Fruit fly (Drosophila melanogaster) whole organism, adult: ENCODE results near the gene Gpdh3.

Experiments used
- CG11617 ChIP-seq: fragments of 200-800 bp; sonication (Bioruptor generic); optimal IDR thresholded peaks from 2 replicates; lab custom pipeline; 2017; ENCODE audit warnings: mild to moderate bottlenecking, missing biosample characterization, missing genetic modification reagents, missing genetic modification characterization
- CG12768 ChIP-seq: fragments of 200-800 bp; sonication (Bioruptor generic); optimal IDR thresholded peaks from 2 replicates; lab custom pipeline; 2017; ENCODE audit warnings: missing biosample characterization, missing genetic modification characterization, mild to moderate bottlenecking, moderate library complexity, missing genetic modification reagents
- CG14711 ChIP-seq: fragments of 200-800 bp; sonication (Bioruptor generic); optimal IDR thresholded peaks from 2 replicates; lab custom pipeline; 2018; ENCODE audit warnings: missing biosample characterization, mild to moderate bottlenecking, missing genetic modification characterization, moderate library complexity
- CG1620 ChIP-seq: fragments of 200-800 bp; sonication (Bioruptor generic); optimal IDR thresholded peaks from 2 replicates; lab custom pipeline; 2016; ENCODE audit warnings: missing biosample characterization, missing genetic modification characterization
- CG33017 ChIP-seq: fragments of 200-800 bp; sonication (Bioruptor generic); optimal IDR thresholded peaks from 2 replicates; lab custom pipeline; 2018; ENCODE audit warnings: missing biosample characterization, mild to moderate bottlenecking, missing genetic modification characterization, moderate library complexity
- CG5204 ChIP-seq: fragments of 200-800 bp; sonication (Bioruptor generic); optimal IDR thresholded peaks from 2 replicates; lab custom pipeline; 2016; ENCODE audit warnings: missing biosample characterization, missing genetic modification characterization
- CG7045 ChIP-seq: fragments of 200-800 bp; sonication (Bioruptor generic); optimal IDR thresholded peaks from 2 replicates; lab custom pipeline; 2017; ENCODE audit warnings: missing biosample characterization, mild to moderate bottlenecking, missing genetic modification characterization
- CG7101 ChIP-seq: fragments of 200-800 bp; sonication (Bioruptor generic); optimal IDR thresholded peaks from 2 replicates; lab custom pipeline; 2018; ENCODE audit warnings: missing biosample characterization, mild to moderate bottlenecking, missing genetic modification characterization, moderate library complexity
- Clk ChIP-seq: fragments of 200-800 bp; sonication (Bioruptor generic); optimal IDR thresholded peaks from 2 replicates; lab custom pipeline; 2017; ENCODE audit warnings: missing biosample characterization, missing genetic modification characterization
- Crg-1 ChIP-seq: fragments of 200-800 bp; sonication (Bioruptor generic); optimal IDR thresholded peaks from 2 replicates; lab custom pipeline; 2016; ENCODE audit warnings: missing biosample characterization, missing genetic modification characterization
- Hr96 ChIP-seq: fragments of 200-800 bp; sonication (Bioruptor generic); optimal IDR thresholded peaks from 2 replicates; lab custom pipeline; 2016; ENCODE audit warnings: missing biosample characterization, missing genetic modification characterization
- Mnt ChIP-seq: fragments of 200-800 bp; sonication (Bioruptor generic); optimal IDR thresholded peaks from 2 replicates; lab custom pipeline; 2016; ENCODE audit warnings: missing biosample characterization, mild to moderate bottlenecking, missing genetic modification characterization
- bab1 ChIP-seq: fragments of 200-800 bp; sonication (Bioruptor generic); optimal IDR thresholded peaks from 3 replicates; lab custom pipeline; 2019; ENCODE audit warnings: missing biosample characterization, mild to moderate bottlenecking, missing genetic modification characterization, moderate library complexity
- cic ChIP-seq: fragments of 200-800 bp; sonication (Bioruptor generic); optimal IDR thresholded peaks from 2 replicates; lab custom pipeline; 2017; ENCODE audit warnings: missing biosample characterization, mild to moderate bottlenecking, missing genetic modification characterization, moderate library complexity
- cnc ChIP-seq, 2 experiments: fragments of >200 bp; optimal IDR thresholded peaks; 2 replicates each; lab custom pipeline; 2017
- kay ChIP-seq: fragments of 200-800 bp; sonication (Bioruptor generic); peaks from one replicate; lab custom pipeline; 2016; ENCODE audit warnings: missing biosample characterization, missing genetic modification characterization, borderline replicate concordance
- ovo ChIP-seq: fragments of 200-800 bp; sonication (Bioruptor generic); optimal IDR thresholded peaks from 2 replicates; lab custom pipeline; 2016; ENCODE audit warnings: missing biosample characterization, missing genetic modification characterization
- pad ChIP-seq: fragments of 200-800 bp; sonication (Bioruptor generic); optimal IDR thresholded peaks from 3 replicates; lab custom pipeline; 2017; ENCODE audit warnings: missing biosample characterization, missing genetic modification characterization, mild to moderate bottlenecking, moderate library complexity, missing genetic modification reagents
- tj ChIP-seq: fragments of 200-800 bp; sonication (Bioruptor generic); optimal IDR thresholded peaks from 3 replicates; lab custom pipeline; 2017; ENCODE audit warnings: missing biosample characterization, mild to moderate bottlenecking, missing genetic modification characterization, moderate library complexity
- toe ChIP-seq: fragments of 200-800 bp; sonication (Bioruptor generic); optimal IDR thresholded peaks from 2 replicates; lab custom pipeline; 2016; ENCODE audit warnings: missing biosample characterization, missing genetic modification characterization

The Gpdh3 gene

dm6 chr3R:22379942-22380341 lies 1.9 kb upstream of the Gpdh3 start, which contains the start of gene CG34149:
Gene CG34149, plus strand, starts transcription at chr3R:22380128.
- TF ChIP-seq pad (GFP tag; lab: Kevin White, UChicago) = no peak
- no peak for TF ChIP-seq ovo (GFP tag; lab: Kevin White, UChicago)
- no peak for TF ChIP-seq CG33017 (tag; lab: Kevin White, UChicago)
- no peak for TF ChIP-seq cnc (optimal IDR thresholded peaks at IDR 0.05; lab: Kevin White, UChicago)
- no peak for TF ChIP-seq toe (GFP tag; lab: Kevin White, UChicago)
- TF ChIP-seq CG12768 (GFP tag; lab: Kevin White, UChicago) = no peak
- TF ChIP-seq cic (GFP tag; lab: Kevin White, UChicago) = no peak
- no peak for TF ChIP-seq Mnt

DNA sequence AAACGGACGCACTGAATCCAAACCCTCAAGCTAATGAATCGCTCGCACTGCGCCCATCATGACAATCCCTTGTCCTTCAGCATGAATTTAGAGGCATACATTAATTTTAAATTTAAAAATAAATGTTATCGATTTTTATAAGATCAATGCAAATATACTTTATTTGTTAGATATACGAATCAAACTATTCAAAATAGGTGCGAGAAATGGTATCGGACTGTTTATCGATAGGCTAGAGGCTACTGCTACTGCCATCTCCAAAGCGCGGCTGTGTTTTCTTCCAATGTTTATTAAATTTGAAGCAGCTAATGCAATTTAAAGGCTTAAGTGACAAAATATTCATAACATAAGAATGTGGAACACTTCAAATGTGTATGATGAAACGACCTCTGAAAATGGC lies 758 bp upstream of the Gpdh3 start, which contains the start of gene CG43342:
Gene CG43342, plus strand, starts transcription at position 264 of the 400 bp plus-strand sequence.
- TF ChIP-seq CG33017 (tag; lab: Kevin White, UChicago) (no peak), CG7101 (tag; lab: Kevin White, UChicago) (peak; percentile 67)

dm6 chr3R:22389614-22390013 lies 7.8 kb downstream of the Gpdh3 start, which contains the start of the genes CAH8 and CG7059:
Gene CAH8, minus strand, starts transcription at chr3R:22389714.
Gene CG7059, plus strand, starts transcription at chr3R:22389780.
- TF ChIP-seq Mnt (no peak), CG33017 (tag; lab: Kevin White, UChicago) (no peak), CG12768 (GFP tag; lab: Kevin White, UChicago) (no peak), CG5204 (GFP tag; lab: Kevin White, UChicago) (no peak), Clk (no peak), kay (no peak), pad (GFP tag; lab: Kevin White, UChicago) (no peak), CG1620 (GFP tag; lab: Kevin White, UChicago) (no peak), cnc (optimal IDR thresholded peaks at IDR 0.05; lab: Kevin White, UChicago) (no peak), Crg-1 (no peak), CG7101 (tag; lab: Kevin White, UChicago) (no peak), tj (no peak)

DNA sequence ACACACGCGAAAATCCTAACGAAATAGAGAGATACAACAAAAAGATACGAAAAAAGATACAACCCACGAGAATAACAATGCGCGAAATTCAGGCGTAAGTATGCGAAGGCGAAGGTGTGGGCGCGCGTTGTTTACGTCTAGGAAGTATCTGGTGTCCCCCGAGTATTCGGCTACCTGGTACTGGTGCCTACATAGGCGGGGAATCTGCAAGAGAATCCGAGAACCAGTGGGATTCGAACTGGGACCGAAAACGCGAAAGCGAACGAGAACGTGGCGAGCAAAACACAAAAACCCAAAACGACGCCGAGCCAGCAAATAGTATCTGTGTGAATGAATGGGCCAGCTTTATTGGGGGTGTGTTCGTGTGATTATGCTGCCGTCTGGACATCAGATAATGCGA lies 8.3 kb downstream of the Gpdh3 start:
- TF ChIP-seq Crg-1 (no peak), tj (peak; percentile 53)

DNA sequence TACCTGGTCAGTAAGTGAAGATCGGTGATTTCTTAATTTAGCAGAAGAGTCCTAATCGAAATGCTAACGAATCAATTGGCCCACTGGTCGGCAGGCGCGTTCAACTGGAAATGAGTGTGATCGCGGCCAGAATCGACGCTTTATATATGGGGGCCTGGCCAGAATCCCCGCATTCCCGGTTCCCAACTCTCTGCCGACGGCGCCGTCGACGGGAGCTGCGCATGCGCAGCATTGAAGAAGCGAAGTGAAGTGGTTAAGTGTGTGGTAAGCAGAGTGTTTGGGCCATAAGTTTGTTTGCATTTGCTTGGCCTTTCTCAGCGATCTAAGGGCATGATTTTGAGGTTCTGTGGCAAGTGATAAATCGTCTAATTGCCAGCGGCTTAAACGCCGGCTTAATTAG lies 12.2 kb downstream of the Gpdh3 start, which contains the start of gene CG13857:
Gene CG13857, minus strand, starts transcription at position 101 of the 400 bp plus-strand sequence.
- TF ChIP-seq CG11617 (GFP tag; lab: Kevin White, UChicago) = no peak
- TF ChIP-seq CG7045 (GFP tag; lab: Kevin White, UChicago) = no peak
- no peak for TF ChIP-seq cnc (optimal IDR thresholded peaks at IDR 0.05; lab: Kevin White, UChicago)
- no peak for TF ChIP-seq kay
- no peak for TF ChIP-seq cic (GFP tag; lab: Kevin White, UChicago)
- TF ChIP-seq Hr96 = no peak
- no peak for TF ChIP-seq CG1620 (GFP tag; lab: Kevin White, UChicago)
- no peak for TF ChIP-seq Crg-1

DNA sequence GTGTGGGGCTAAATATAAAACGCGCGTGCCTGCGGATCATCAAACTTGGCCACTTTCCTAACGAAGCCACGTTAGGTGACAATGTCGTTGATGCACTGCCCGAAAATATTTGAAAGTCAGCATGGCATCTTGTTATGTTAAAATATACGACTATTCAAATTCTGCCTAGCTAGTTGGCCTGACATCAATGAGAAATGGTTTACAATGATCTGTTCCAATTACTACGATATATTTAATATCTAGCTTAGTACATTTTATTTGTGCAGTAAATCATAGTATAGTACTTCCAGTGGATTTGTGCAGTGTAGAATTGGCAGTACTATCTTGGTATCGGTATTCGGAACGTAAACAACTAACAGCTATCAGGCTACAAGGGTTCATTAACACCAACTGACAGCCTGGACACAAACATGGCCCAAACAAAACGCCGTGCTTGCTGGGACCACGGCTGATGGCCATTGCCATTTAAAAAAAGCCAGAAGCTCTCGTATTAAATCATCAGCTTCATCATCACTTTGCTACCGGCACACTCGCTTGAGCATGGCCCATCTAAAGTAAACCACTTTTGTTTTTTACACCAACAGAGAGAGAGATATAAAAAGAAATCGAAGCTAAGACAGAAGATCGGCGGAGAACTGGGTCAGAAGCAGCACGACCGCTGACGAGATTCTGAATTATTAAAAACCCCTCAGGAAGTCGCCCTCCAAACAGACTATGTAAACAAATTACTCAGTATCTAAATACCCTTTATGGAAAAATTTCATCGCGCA lies 13.8 kb downstream of the Gpdh3 start:
- no peak for TF ChIP-seq cnc (optimal IDR thresholded peaks at IDR 0.05; lab: Kevin White, UChicago)
- no peak for TF ChIP-seq ovo (GFP tag; lab: Kevin White, UChicago)
- no peak for TF ChIP-seq CG5204 (GFP tag; lab: Kevin White, UChicago)
- no peak for TF ChIP-seq CG12768 (GFP tag; lab: Kevin White, UChicago)
- TF ChIP-seq Clk = no peak
- no peak for TF ChIP-seq CG14711 (tag; lab: Kevin White, UChicago)
- no peak for TF ChIP-seq toe (GFP tag; lab: Kevin White, UChicago)
- TF ChIP-seq Hr96 = no peak

- TF ChIP-seq CG7101 (tag; lab: Kevin White, UChicago) = no peak
- no peak for TF ChIP-seq CG5204 (GFP tag; lab: Kevin White, UChicago)
- no peak for TF ChIP-seq CG11617 (GFP tag; lab: Kevin White, UChicago)
- no peak for TF ChIP-seq CG33017 (tag; lab: Kevin White, UChicago)
- no peak for TF ChIP-seq CG1620 (GFP tag; lab: Kevin White, UChicago)
- TF ChIP-seq tj = no peak
- TF ChIP-seq ovo (GFP tag; lab: Kevin White, UChicago) = no peak
- TF ChIP-seq Mnt = no peak
- no peak for TF ChIP-seq kay
- TF ChIP-seq bab1 (GFP tag; lab: Kevin White, UChicago) = no peak
These were observed 14.5 kb downstream of the Gpdh3 start for dm6 chr3R:22396238-22396772.
